Worm (Caenorhabditis elegans): ENCODE data around the gene spin-1.

DNA sequence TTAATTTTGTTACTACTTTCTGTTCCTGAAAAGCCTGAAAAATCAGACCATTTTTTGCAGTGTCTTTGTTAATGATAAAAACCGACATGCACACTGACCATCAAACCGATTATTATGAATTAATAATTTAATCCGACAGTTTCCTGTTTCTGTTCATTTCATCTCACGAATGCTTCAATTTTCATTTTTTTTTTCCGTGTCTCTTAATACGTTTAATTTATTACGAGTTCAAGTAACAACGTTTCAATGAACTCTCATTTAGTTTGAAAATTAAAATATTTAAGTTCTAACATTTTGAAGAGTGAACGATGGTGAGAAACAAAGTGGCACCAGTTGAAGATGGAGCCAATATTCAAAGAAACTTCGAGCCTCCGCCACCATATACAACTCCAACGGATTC is at the start of gene spin-1:
- TF ChIP-seq fkh-10 (GFP tag; optimal IDR thresholded peaks at IDR 0.05) (no peak), lin-38 (GFP tag; IDR thresholded peaks at IDR 0.05) (no peak), lin-29 (GFP tag; IDR thresholded peaks at IDR 0.05) (no peak), lin-39 (tag; optimal IDR thresholded peaks at IDR 0.05) (no peak), ama-1 (optimal IDR thresholded peaks at IDR 0.05) (no peak), aha-1 (tag) (no peak), madf-5 (GFP tag; IDR thresholded peaks at IDR 0.05) (no peak), mes-2 (tag; optimal IDR thresholded peaks at IDR 0.05; ENCODE audit: poor library complexity, severe bottlenecking) (no peak)
